Fruit fly (Drosophila melanogaster) whole organism, embryonic: ENCODE results near the gene CG34434.

Source experiments
- Atf6 ChIP-seq: fragments of 200-800 bp; sonication (Bioruptor generic); IDR thresholded peaks from 2 replicates; pipeline ENCODE4 v1.3.6; 2022; ENCODE audit warnings: missing biosample characterization, missing genetic modification characterization
- CG10274 ChIP-seq: fragments of 200-800 bp; sonication (Bioruptor generic); optimal IDR thresholded peaks from 3 replicates; lab custom pipeline; 2017; ENCODE audit warnings: missing biosample characterization, mild to moderate bottlenecking, missing genetic modification characterization
- CG10321 ChIP-seq: fragments of 200-800 bp; sonication (Bioruptor generic); IDR thresholded peaks from 2 replicates; pipeline ENCODE4 v1.3.6; 2022; ENCODE audit warnings: missing biosample characterization, missing genetic modification characterization
- CG10565 ChIP-seq: fragments of 200-800 bp; sonication (Bioruptor generic); optimal IDR thresholded peaks from 3 replicates; lab custom pipeline; 2016; ENCODE audit warnings: missing biosample characterization, mild to moderate bottlenecking, missing genetic modification characterization
- CG11560 ChIP-seq: fragments of 200-800 bp; sonication (Bioruptor generic); IDR thresholded peaks from 3 replicates; pipeline ENCODE4 v1.3.6; 2022; ENCODE audit warnings: missing biosample characterization, missing genetic modification characterization
- CG13775 ChIP-seq: fragments of 200-800 bp; sonication (Bioruptor generic); optimal IDR thresholded peaks from 3 replicates; lab custom pipeline; 2017; ENCODE audit warnings: missing biosample characterization, mild to moderate bottlenecking, missing genetic modification characterization
- CG15011 ChIP-seq: fragments of 200-800 bp; sonication (Bioruptor generic); optimal IDR thresholded peaks from 3 replicates; lab custom pipeline; 2018; ENCODE audit warnings: missing biosample characterization, mild to moderate bottlenecking, missing genetic modification characterization
- CG15696 ChIP-seq: fragments of 200-800 bp; sonication (Bioruptor generic); optimal IDR thresholded peaks from 2 replicates; lab custom pipeline; 2019; ENCODE audit warnings: missing biosample characterization, mild to moderate bottlenecking, missing genetic modification characterization, moderate library complexity
- CG1647 ChIP-seq: fragments of 200-800 bp; sonication (Bioruptor generic); optimal IDR thresholded peaks from 3 replicates; lab custom pipeline; 2016; ENCODE audit warnings: missing biosample characterization, missing genetic modification characterization
- CG16813 ChIP-seq: fragments of 200-800 bp; sonication (Bioruptor generic); IDR thresholded peaks from 3 replicates; pipeline ENCODE4 v1.3.6; 2022; ENCODE audit warnings: missing biosample characterization, missing genetic modification characterization; ENCODE audit not compliant: partially characterized antibody
- CG16815 ChIP-seq: fragments of 200-800 bp; sonication (Bioruptor generic); optimal IDR thresholded peaks from 3 replicates; lab custom pipeline; 2017; ENCODE audit warnings: missing biosample characterization, mild to moderate bottlenecking, missing genetic modification characterization
- CG17361 ChIP-seq: fragments of 200-800 bp; sonication (Bioruptor generic); IDR thresholded peaks from 3 replicates; pipeline ENCODE4 v1.3.6; 2022; ENCODE audit warnings: missing biosample characterization, missing genetic modification characterization
- CG17802 ChIP-seq: fragments of 200-800 bp; sonication (Bioruptor generic); optimal IDR thresholded peaks from 2 replicates; lab custom pipeline; 2018; ENCODE audit warnings: missing biosample characterization, mild to moderate bottlenecking, missing genetic modification characterization, moderate library complexity
- CG2116 ChIP-seq: fragments of 200-800 bp; sonication (Bioruptor generic); optimal IDR thresholded peaks from 3 replicates; lab custom pipeline; 2018; ENCODE audit warnings: missing biosample characterization, mild to moderate bottlenecking, missing genetic modification characterization
- CG32767 ChIP-seq: fragments of 200-800 bp; sonication (Bioruptor generic); IDR thresholded peaks from 2 replicates; pipeline ENCODE4 v1.3.6; 2022; ENCODE audit warnings: missing biosample characterization, missing genetic modification characterization
- CG3995 ChIP-seq: fragments of 200-800 bp; sonication (Bioruptor generic); optimal IDR thresholded peaks from 3 replicates; lab custom pipeline; 2016; ENCODE audit warnings: missing biosample characterization, missing genetic modification characterization
- CG4707 ChIP-seq: fragments of 200-800 bp; sonication (Bioruptor generic); optimal IDR thresholded peaks from 2 replicates; lab custom pipeline; 2018; ENCODE audit warnings: missing biosample characterization, mild to moderate bottlenecking, missing genetic modification characterization, moderate library complexity
- CG4820 ChIP-seq: fragments of 200-800 bp; sonication (Bioruptor generic); optimal IDR thresholded peaks from 3 replicates; lab custom pipeline; 2016; ENCODE audit warnings: missing biosample characterization, missing genetic modification characterization
- CG7839 ChIP-seq: fragments of 200-800 bp; sonication (Bioruptor generic); optimal IDR thresholded peaks from 3 replicates; lab custom pipeline; 2018; ENCODE audit warnings: missing biosample characterization, mild to moderate bottlenecking, missing genetic modification characterization, moderate library complexity
- CG8089 ChIP-seq: fragments of 200-800 bp; sonication (Bioruptor generic); optimal IDR thresholded peaks from 3 replicates; lab custom pipeline; 2016; ENCODE audit warnings: missing biosample characterization, missing genetic modification characterization
- CG8478 ChIP-seq: fragments of >200 bp; optimal IDR thresholded peaks from 2 replicates; lab custom pipeline; 2018
- CG9932 ChIP-seq: fragments of 200-800 bp; sonication (Bioruptor generic); IDR thresholded peaks from 2 replicates; pipeline ENCODE4 v1.3.6; 2022; ENCODE audit warnings: missing biosample characterization, missing genetic modification characterization
- Eip74EF ChIP-seq, 2 experiments: fragments of 200-800 bp in 1 of 2; fragments of >200 bp in 1 of 2; sonication (Bioruptor generic) in 1 of 2; optimal IDR thresholded peaks; 2 replicates each; lab custom pipeline; 2017 to 2019; ENCODE audit warnings: missing biosample characterization in 2 of 2, missing genetic modification characterization in 2 of 2, mild to moderate bottlenecking in 1 of 2, moderate library complexity in 1 of 2
- Elba2 ChIP-seq: fragments of 200-800 bp; sonication (Bioruptor generic); optimal IDR thresholded peaks from 3 replicates; lab custom pipeline; 2016; ENCODE audit warnings: missing biosample characterization, missing genetic modification characterization
- Fer3 ChIP-seq: fragments of 200-800 bp; sonication (Bioruptor generic); optimal IDR thresholded peaks from 2 replicates; lab custom pipeline; 2018; ENCODE audit warnings: missing biosample characterization, mild to moderate bottlenecking, missing genetic modification characterization, moderate library complexity
- Gug ChIP-seq: fragments of 200-800 bp; sonication (Bioruptor generic); IDR thresholded peaks from 4 replicates; pipeline ENCODE4 v1.3.6; 2022; ENCODE audit warnings: missing biosample characterization, missing genetic modification characterization
- Hr78 ChIP-seq, 2 experiments: fragments of 200-800 bp in 1 of 2; fragments of >200 bp in 1 of 2; sonication (Bioruptor generic) in 1 of 2; optimal IDR thresholded peaks; 2 replicates each; lab custom pipeline; 2017 to 2019; ENCODE audit warnings: missing biosample characterization in 2 of 2, missing genetic modification characterization in 2 of 2, mild to moderate bottlenecking in 1 of 2, moderate library complexity in 1 of 2
- Med ChIP-seq: fragments of 200-800 bp; sonication (Bioruptor generic); peaks from one replicate; lab custom pipeline; 2016; ENCODE audit warnings: missing biosample characterization, missing genetic modification characterization, mild to moderate bottlenecking, inconsistent platforms, moderate library complexity
- NC2β ChIP-seq: fragments of 200-800 bp; sonication (Bioruptor generic); optimal IDR thresholded peaks from 2 replicates; lab custom pipeline; 2016; ENCODE audit warnings: missing biosample characterization, missing genetic modification characterization
- Nf-YB ChIP-seq: fragments of 200-800 bp; sonication (Bioruptor generic); optimal IDR thresholded peaks from 3 replicates; lab custom pipeline; 2019; ENCODE audit warnings: missing biosample characterization, mild to moderate bottlenecking, missing genetic modification characterization, moderate library complexity
- Scr ChIP-seq: fragments of 200-800 bp; sonication (Bioruptor generic); IDR thresholded peaks from 2 replicates; pipeline ENCODE4 v1.3.6; 2022; ENCODE audit warnings: missing biosample characterization, missing genetic modification characterization; ENCODE audit not compliant: partially characterized antibody
- TFAM ChIP-seq: fragments of 200-800 bp; sonication (Bioruptor generic); optimal IDR thresholded peaks from 2 replicates; lab custom pipeline; 2017; ENCODE audit warnings: missing biosample characterization, missing genetic modification characterization, inconsistent platforms
- Usf ChIP-seq: fragments of 200-800 bp; sonication (Bioruptor generic); optimal IDR thresholded peaks from 2 replicates; lab custom pipeline; 2017; ENCODE audit warnings: missing genotype, missing biosample characterization, missing genetic modification characterization
- abd-A ChIP-seq: fragments of 200-800 bp; sonication (Bioruptor generic); optimal IDR thresholded peaks from 3 replicates; lab custom pipeline; 2019; ENCODE audit warnings: missing biosample characterization, mild to moderate bottlenecking, missing genetic modification characterization, moderate library complexity
- ac ChIP-seq: fragments of 200-800 bp; sonication (Bioruptor generic); optimal IDR thresholded peaks from 3 replicates; lab custom pipeline; 2017; ENCODE audit warnings: missing biosample characterization, mild to moderate bottlenecking, missing genetic modification characterization
- dimm ChIP-seq: fragments of 200-800 bp; sonication (Bioruptor generic); IDR thresholded peaks from 2 replicates; pipeline ENCODE4 v1.3.6; 2022; ENCODE audit warnings: missing biosample characterization, missing genetic modification characterization
- dmrt11E ChIP-seq: fragments of 200-800 bp; sonication (Bioruptor generic); optimal IDR thresholded peaks from 3 replicates; lab custom pipeline; 2018; ENCODE audit warnings: missing biosample characterization, mild to moderate bottlenecking, missing genetic modification characterization, moderate library complexity
- gt ChIP-seq: fragments of 200-800 bp; sonication (Bioruptor generic); IDR thresholded peaks from 2 replicates; pipeline ENCODE4 v1.3.6; 2022; ENCODE audit warnings: missing biosample characterization, missing genetic modification characterization
- ham ChIP-seq: fragments of 200-800 bp; sonication (Bioruptor generic); IDR thresholded peaks from 2 replicates; pipeline ENCODE4 v1.3.6; 2022; ENCODE audit warnings: missing biosample characterization, missing genetic modification characterization
- ind ChIP-seq: fragments of 200-800 bp; sonication (Bioruptor generic); optimal IDR thresholded peaks from 3 replicates; lab custom pipeline; 2016; ENCODE audit warnings: missing biosample characterization, missing genetic modification characterization
- kni ChIP-seq: fragments of 200-800 bp; sonication (Bioruptor generic); optimal IDR thresholded peaks from 3 replicates; lab custom pipeline; 2017; ENCODE audit warnings: mild to moderate bottlenecking, missing biosample characterization, missing genetic modification reagents, missing genetic modification characterization
- lab ChIP-seq: fragments of 200-800 bp; sonication (Bioruptor generic); optimal IDR thresholded peaks from 3 replicates; lab custom pipeline; 2017; ENCODE audit warnings: missing biosample characterization, missing genetic modification characterization, mild to moderate bottlenecking, moderate library complexity, missing genetic modification reagents
- lola ChIP-seq, 3 experiments: fragments of >200 bp in 2 of 3; fragments of 200-800 bp in 1 of 3; sonication (Bioruptor generic) in 1 of 3; optimal IDR thresholded peaks; 2 replicates each; lab custom pipeline; 2017 to 2019; ENCODE audit warnings: missing biosample characterization in 3 of 3, missing genetic modification characterization in 3 of 3, mild to moderate bottlenecking in 1 of 3, moderate library complexity in 1 of 3
- maf-S ChIP-seq: fragments of 200-800 bp; sonication (Bioruptor generic); optimal IDR thresholded peaks from 2 replicates; lab custom pipeline; 2016; ENCODE audit warnings: missing biosample characterization, missing genetic modification characterization
- oc ChIP-seq: fragments of 200-800 bp; sonication (Bioruptor generic); optimal IDR thresholded peaks from 2 replicates; lab custom pipeline; 2018; ENCODE audit warnings: missing biosample characterization, mild to moderate bottlenecking, missing genetic modification characterization, moderate library complexity
- phol ChIP-seq: fragments of 200-800 bp; sonication (Bioruptor generic); optimal IDR thresholded peaks from 3 replicates; lab custom pipeline; 2018; ENCODE audit warnings: missing biosample characterization, mild to moderate bottlenecking, missing genetic modification characterization, moderate library complexity
- ranshi ChIP-seq: fragments of 200-800 bp; sonication (Bioruptor generic); IDR thresholded peaks from 2 replicates; pipeline ENCODE4 v1.3.6; 2022; ENCODE audit warnings: missing biosample characterization, missing genetic modification characterization
- yki ChIP-seq: fragments of >200 bp; optimal IDR thresholded peaks from 3 replicates; lab custom pipeline; 2018
- z ChIP-seq: fragments of 200-800 bp; sonication (Bioruptor generic); IDR thresholded peaks from 3 replicates; pipeline ENCODE4 v1.3.6; 2022; ENCODE audit warnings: missing biosample characterization, missing genetic modification characterization

The CG34434 gene

DNA sequence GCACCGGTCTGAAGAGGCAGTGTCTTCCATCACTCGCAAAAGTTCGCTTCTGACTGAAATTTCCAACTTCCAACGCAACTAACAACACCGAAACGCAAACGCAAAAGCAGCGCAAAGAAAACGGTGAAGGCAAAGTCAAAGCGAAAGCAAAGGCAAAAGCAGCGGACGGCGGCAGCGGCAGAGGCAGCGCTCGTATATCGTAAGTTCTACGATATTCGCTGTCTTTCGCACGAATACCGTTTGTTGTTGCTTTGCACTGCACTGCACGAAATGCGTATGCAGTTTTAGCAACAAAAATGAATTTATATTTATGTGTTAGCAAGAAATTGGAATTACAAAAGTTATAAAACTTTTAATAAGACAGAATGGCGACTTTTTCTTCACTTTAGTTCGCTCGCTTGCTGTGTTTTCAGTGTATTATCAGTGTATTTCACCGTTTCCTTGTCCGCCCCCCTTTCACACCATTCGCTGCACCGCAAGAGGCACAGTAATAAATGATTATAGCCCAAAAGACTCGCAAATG lies 32.3 kb upstream of the CG34434 start, which contains the start of gene OtopLa (continued):
- TF ChIP-seq CG4820 (GFP tag; lab: Kevin White, UChicago) (peak; percentile 85), Elba2 (GFP tag; lab: Kevin White, UChicago) (no peak), Gug (peak; percentile 70; the same call in 3 of the 4 replicates), CG10274 (GFP tag; lab: Kevin White, UChicago) (peak; percentile 35), kni (GFP tag; lab: Kevin White, UChicago) (no peak), ac (GFP tag; lab: Kevin White, UChicago) (peak; percentile 15), ind (GFP tag; lab: Kevin White, UChicago) (peak; percentile 81), CG32767 (peak; percentile 87), CG9932 (peak; percentile 66), CG3995 (GFP tag; lab: Kevin White, UChicago) (no peak), CG17802 (tag; lab: Kevin White, UChicago) (peak; percentile 73), gt (GFP tag; lab: Robert Waterston, UW) (peak; percentile 53; the same call in 1 of the 2 replicates), CG4707 (peak; percentile 74), dmrt11E (tag; lab: Kevin White, UChicago) (peak; percentile 80), CG8478 (lab: Kevin White, UChicago) (no peak), CG16813 (no peak), Eip74EF (GFP tag; optimal IDR thresholded peaks at IDR 0.05; lab: Kevin White, UChicago) (peak in 1 of 2 experiments; percentile 80), CG1647 (GFP tag; lab: Kevin White, UChicago) (peak; percentile 53), oc (tag; lab: Kevin White, UChicago) (peak; percentile 84), phol (tag; lab: Kevin White, UChicago) (peak; percentile 87), CG10321 (GFP tag; lab: Robert Waterston, UW) (peak; percentile 52; the same call in 1 of the 2 replicates), Med (peak; percentile 97), NC2β (GFP tag; lab: Kevin White, UChicago) (peak; percentile 78), CG2116 (GFP tag; lab: Kevin White, UChicago) (peak; percentile 27), z (0 out of 3 replicates have a peak, but pooled peaks have one; percentile 18), ham (GFP tag; lab: Robert Waterston, UW) (peak; percentile 53; the same call in 1 of the 2 replicates), Nf-YB (GFP tag; lab: Kevin White, UChicago) (peak; percentile 56), CG13775 (GFP tag; lab: Kevin White, UChicago) (peak; percentile 65), abd-A (tag; lab: Kevin White, UChicago) (no peak), lola (GFP tag; optimal IDR thresholded peaks at IDR 0.05; lab: Kevin White, UChicago) (peak in 1 of 3 experiments; percentile 75), dimm (peak; percentile 59), CG15696 (tag; lab: Kevin White, UChicago) (peak; percentile 53), lab (GFP tag; lab: Kevin White, UChicago) (peak; percentile 90), CG15011 (GFP tag; lab: Kevin White, UChicago) (peak; percentile 61), CG7839 (peak; percentile 89), Usf (GFP tag; lab: Kevin White, UChicago) (peak; percentile 25), CG17361 (peak; percentile 85), maf-S (peak; percentile 56), Fer3 (tag; lab: Kevin White, UChicago) (peak; percentile 70), CG16815 (GFP tag; lab: Kevin White, UChicago) (peak; percentile 56), CG8089 (peak; percentile 76), TFAM (peak; percentile 32), CG11560 (0 out of 3 replicates have a peak, but pooled peaks have one; percentile 63), ranshi (GFP tag; lab: Robert Waterston, UW) (peak; percentile 85), Scr (no peak), Atf6 (GFP tag; lab: Robert Waterston, UW) (peak; percentile 81), yki (lab: Kevin White, UChicago) (no peak), Hr78 (GFP tag; optimal IDR thresholded peaks at IDR 0.05; lab: Kevin White, UChicago) (no peak), CG10565 (peak; percentile 46)
